Worm (Caenorhabditis elegans) whole organism, L1 larva: Measurements from ENCODE around the gene T04C12.11.

ENCODE experiments used
- C04F5.9 ChIP-seq: sonication (generic microtip); optimal IDR thresholded peaks from 2 replicates; lab custom pipeline; 2016; ENCODE audit warnings: missing genetic modification characterization, missing compliant biosample characterization
- C16A3.4 ChIP-seq: fragments of 150-350 bp; optimal IDR thresholded peaks from 2 replicates; lab custom pipeline; 2014; ENCODE audit warnings: missing biosample characterization, missing genetic modification characterization
- Y116A8C.19 ChIP-seq: sonication (generic microtip); optimal IDR thresholded peaks from 2 replicates; lab custom pipeline; 2016; ENCODE audit warnings: missing compliant biosample characterization, missing genetic modification characterization, borderline replicate concordance
- aly-2 ChIP-seq: fragments of 150-350 bp; optimal IDR thresholded peaks from 2 replicates; lab custom pipeline; 2014; ENCODE audit warnings: missing biosample characterization, missing genetic modification characterization
- blmp-1 ChIP-seq: fragments of 150-350 bp; optimal IDR thresholded peaks from 2 replicates; lab custom pipeline; 2014; ENCODE audit warnings: missing biosample characterization, missing genetic modification characterization
- ceh-63 ChIP-seq: fragments of 200-800 bp; sonication (Bioruptor generic); optimal IDR thresholded peaks from 2 replicates; lab custom pipeline; 2018; ENCODE audit warnings: mild to moderate bottlenecking, missing genetic modification characterization, missing compliant biosample characterization
- ceh-8 ChIP-seq: fragments of 200-800 bp; sonication (Bioruptor generic); optimal IDR thresholded peaks from 2 replicates; lab custom pipeline; 2018; ENCODE audit warnings: mild to moderate bottlenecking, missing genetic modification characterization, moderate library complexity, missing compliant biosample characterization
- ceh-82 ChIP-seq, 3 experiments: fragments of 150-350 bp in 1 of 3; sonication (generic microtip) in 2 of 3; optimal IDR thresholded peaks; 2 replicates each; lab custom pipeline; 2014 to 2017; ENCODE audit warnings: missing biosample characterization in 3 of 3, missing genetic modification characterization in 3 of 3
- ces-1 ChIP-seq: fragments of 150-350 bp; optimal IDR thresholded peaks from 2 replicates; lab custom pipeline; 2014; ENCODE audit warnings: missing biosample characterization, missing genetic modification reagents, missing genetic modification characterization
- dpl-1 ChIP-seq, 3 experiments: fragments of 150-350 bp in 2 of 3; sonication (generic microtip) in 1 of 3; optimal IDR thresholded peaks; 2 replicates each; lab custom pipeline; 2014 to 2017; ENCODE audit warnings: missing biosample characterization in 3 of 3, missing genetic modification characterization in 3 of 3, missing genetic modification reagents in 3 of 3
- dsc-1 ChIP-seq: sonication (generic microtip); optimal IDR thresholded peaks from 2 replicates; lab custom pipeline; 2016; ENCODE audit warnings: mild to moderate bottlenecking, missing genetic modification characterization, missing compliant biosample characterization
- efl-1 ChIP-seq, 4 experiments: fragments of 150-350 bp; optimal IDR thresholded peaks in 3 of 4; peaks in 1 of 4; 1 replicate in 1 of 4; 2 replicates in 3 of 4; lab custom pipeline; 2014; ENCODE audit warnings: missing biosample characterization in 2 of 4, missing genetic modification characterization in 2 of 4, missing genetic modification reagents in 2 of 4
- egl-27 ChIP-seq, 2 experiments: fragments of 150-350 bp in 1 of 2; sonication (generic microtip); optimal IDR thresholded peaks; 3 replicates each; lab custom pipeline; 2017 to 2018; ENCODE audit warnings: missing biosample characterization in 2 of 2, missing genetic modification characterization in 2 of 2, missing genetic modification reagents in 2 of 2
- elt-2 ChIP-seq: sonication (generic microtip); optimal IDR thresholded peaks from 2 replicates; lab custom pipeline; 2016; ENCODE audit warnings: missing genetic modification characterization, mild to moderate bottlenecking, inconsistent platforms, missing compliant biosample characterization, missing genetic modification reagents
- fkh-10 ChIP-seq: sonication (generic microtip); optimal IDR thresholded peaks from 2 replicates; lab custom pipeline; 2017; ENCODE audit warnings: missing biosample characterization, missing genetic modification reagents, missing genetic modification characterization
- fkh-4 ChIP-seq: sonication (generic microtip); optimal IDR thresholded peaks from 2 replicates; lab custom pipeline; 2016; ENCODE audit warnings: missing compliant biosample characterization, missing genetic modification characterization, borderline replicate concordance
- fos-1 ChIP-seq: fragments of 150-350 bp; optimal IDR thresholded peaks from 2 replicates; lab custom pipeline; 2014; ENCODE audit warnings: missing biosample characterization, missing genetic modification characterization
- irx-1 ChIP-seq: sonication (generic microtip); optimal IDR thresholded peaks from 2 replicates; lab custom pipeline; 2016; ENCODE audit warnings: missing genetic modification characterization, missing compliant biosample characterization
- isw-1 ChIP-seq: fragments of 200-800 bp; sonication (Bioruptor generic); IDR thresholded peaks from 2 replicates; pipeline ENCODE4 v1.3.6; 2022; ENCODE audit warnings: missing genetic modification characterization, missing compliant biosample characterization
- jun-1 ChIP-seq: fragments of 150-350 bp; optimal IDR thresholded peaks from 2 replicates; lab custom pipeline; 2014; ENCODE audit warnings: missing biosample characterization, missing genetic modification reagents, missing genetic modification characterization
- lin-13 ChIP-seq: fragments of 150-350 bp; optimal IDR thresholded peaks from 2 replicates; lab custom pipeline; 2014; ENCODE audit warnings: missing biosample characterization, missing genetic modification reagents, missing genetic modification characterization
- lin-14 ChIP-seq: fragments of 200-800 bp; sonication (Bioruptor generic); optimal IDR thresholded peaks from 2 replicates; lab custom pipeline; 2018; ENCODE audit warnings: mild to moderate bottlenecking, missing genetic modification characterization, moderate library complexity, missing compliant biosample characterization
- lin-35 ChIP-seq, 2 experiments: fragments of 150-350 bp; optimal IDR thresholded peaks; 2 replicates each; lab custom pipeline; 2014; ENCODE audit warnings: missing biosample characterization in 2 of 2, missing genetic modification characterization in 2 of 2, missing genetic modification reagents in 2 of 2
- lin-39 ChIP-seq: fragments of 150-350 bp; optimal IDR thresholded peaks from 2 replicates; lab custom pipeline; 2014; ENCODE audit warnings: missing biosample characterization, missing genetic modification reagents, missing genetic modification characterization
- lir-3 ChIP-seq: sonication (generic microtip); optimal IDR thresholded peaks from 2 replicates; lab custom pipeline; 2016; ENCODE audit warnings: mild to moderate bottlenecking, missing genetic modification characterization, moderate library complexity, missing compliant biosample characterization; ENCODE audit not compliant: poor library complexity
- mab-9 ChIP-seq: fragments of 200-800 bp; sonication (Bioruptor generic); IDR thresholded peaks from 2 replicates; pipeline ENCODE4 v1.3.6; 2022; ENCODE audit warnings: missing genetic modification reagents, missing genetic modification characterization, missing compliant biosample characterization
- nhr-11 ChIP-seq: fragments of 150-350 bp; optimal IDR thresholded peaks from 2 replicates; lab custom pipeline; 2014; ENCODE audit warnings: missing biosample characterization, missing genetic modification characterization
- nhr-19 ChIP-seq: fragments of 200-800 bp; sonication (Bioruptor generic); conservative IDR thresholded peaks from 2 replicates; pipeline ENCODE4 v1.3.6; 2022; ENCODE audit warnings: missing genetic modification characterization, missing compliant biosample characterization
- nhr-20 ChIP-seq: sonication (generic microtip); optimal IDR thresholded peaks from 2 replicates; lab custom pipeline; 2016; ENCODE audit warnings: mild to moderate bottlenecking, missing genetic modification characterization, missing compliant biosample characterization
- nhr-47 ChIP-seq: sonication (generic microtip); optimal IDR thresholded peaks from 2 replicates; lab custom pipeline; 2016; ENCODE audit warnings: mild to moderate bottlenecking, missing genetic modification characterization, moderate library complexity, missing compliant biosample characterization
- nhr-76 ChIP-seq: sonication (generic microtip); optimal IDR thresholded peaks from 2 replicates; lab custom pipeline; 2017; ENCODE audit warnings: missing biosample characterization, missing genetic modification characterization
- nhr-77 ChIP-seq: fragments of 150-350 bp; optimal IDR thresholded peaks from 2 replicates; lab custom pipeline; 2014; ENCODE audit warnings: missing biosample characterization, missing genetic modification characterization
- nhr-84 ChIP-seq: sonication (generic microtip); optimal IDR thresholded peaks from 2 replicates; lab custom pipeline; 2017; ENCODE audit warnings: missing biosample characterization, missing genetic modification characterization
- nhr-85 ChIP-seq: sonication (generic microtip); peaks from one replicate; lab custom pipeline; 2016; ENCODE audit warnings: missing genetic modification characterization, inconsistent platforms, missing compliant biosample characterization
- skn-1 ChIP-seq: fragments of 150-350 bp; optimal IDR thresholded peaks from 2 replicates; lab custom pipeline; 2014; ENCODE audit warnings: missing biosample characterization, missing genetic modification characterization
- snpc-4 ChIP-seq: fragments of 150-350 bp; optimal IDR thresholded peaks from 2 replicates; lab custom pipeline; 2014; ENCODE audit warnings: missing biosample characterization, missing genetic modification characterization
- sox-4 ChIP-seq: sonication (generic microtip); optimal IDR thresholded peaks from 2 replicates; lab custom pipeline; 2016; ENCODE audit warnings: missing genetic modification characterization, missing compliant biosample characterization
- tlp-1 ChIP-seq: fragments of 150-350 bp; optimal IDR thresholded peaks from 2 replicates; lab custom pipeline; 2014; ENCODE audit warnings: missing biosample characterization, missing genetic modification characterization
- unc-130 ChIP-seq: fragments of 150-350 bp; optimal IDR thresholded peaks from 2 replicates; lab custom pipeline; 2017; ENCODE audit warnings: missing biosample characterization, missing genetic modification characterization, inconsistent platforms
- unc-62 ChIP-seq: fragments of 150-350 bp; optimal IDR thresholded peaks from 2 replicates; lab custom pipeline; 2014; ENCODE audit warnings: missing biosample characterization, missing genetic modification reagents, missing genetic modification characterization
- xbp-1 ChIP-seq: sonication (generic microtip); optimal IDR thresholded peaks from 2 replicates; lab custom pipeline; 2016; ENCODE audit warnings: missing genetic modification characterization, missing compliant biosample characterization
- ztf-4 ChIP-seq: fragments of 150-350 bp; optimal IDR thresholded peaks from 2 replicates; lab custom pipeline; 2014; ENCODE audit warnings: missing biosample characterization, missing genetic modification characterization

Gene T04C12.11

DNA sequence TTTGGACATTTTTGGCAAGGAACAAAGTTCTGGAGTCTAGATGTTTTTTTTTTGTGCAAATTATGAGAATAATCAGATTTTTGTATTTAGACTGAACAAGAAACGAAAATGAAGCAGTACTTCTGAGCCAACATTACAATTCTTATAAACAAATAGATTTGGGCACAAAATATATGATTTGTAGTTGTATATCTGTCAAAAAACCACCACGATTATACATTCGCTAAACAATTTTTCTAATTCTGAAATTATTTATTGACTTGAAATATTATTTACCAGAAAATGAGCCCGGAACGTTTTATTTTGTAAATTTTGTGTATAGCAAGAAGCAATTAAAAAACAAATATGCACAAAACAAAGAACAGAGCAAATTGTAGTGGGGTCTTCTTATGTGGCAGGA, 11.4 kb upstream of the T04C12.11 start:
- peak; percentile 95 for TF ChIP-seq aly-2 (tag; lab: Kevin White, UChicago)
- TF ChIP-seq nhr-11 (tag; lab: Kevin White, UChicago): peak; percentile 27
- no peak for TF ChIP-seq egl-27 (tag; optimal IDR thresholded peaks at IDR 0.05; lab: Kevin White, UChicago)
- TF ChIP-seq nhr-19 (GFP tag; lab: Robert Waterston, UW): 0 out of 2 replicates have a peak, but pooled peaks have one; percentile 2

DNA sequence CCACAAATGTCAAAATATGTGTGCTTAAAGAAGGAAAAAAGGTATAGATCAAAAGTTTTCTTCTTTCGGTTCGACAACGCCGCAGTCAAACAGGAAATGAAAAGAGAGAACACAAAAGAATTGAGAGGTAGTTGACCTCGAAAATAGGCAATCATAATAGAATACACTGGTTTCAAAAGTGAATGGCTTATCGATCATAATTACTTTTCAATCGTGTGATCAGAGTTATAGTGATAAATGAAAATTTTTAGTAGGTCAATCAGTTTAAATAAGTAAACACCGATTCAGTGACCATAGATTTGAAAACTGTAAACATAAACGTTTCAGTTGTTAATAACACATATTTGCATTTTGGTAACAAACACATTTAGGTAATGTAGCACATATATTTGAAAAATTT, 10.3 kb upstream of the T04C12.11 start:
- TF ChIP-seq nhr-76 (no peak), fkh-10 (GFP tag; lab: Kevin White, UChicago) (no peak), sox-4 (tag; lab: Kevin White, UChicago) (no peak), tlp-1 (tag; lab: Kevin White, UChicago) (no peak), isw-1 (GFP tag; lab: Robert Waterston, UW) (no peak), ztf-4 (tag; lab: Kevin White, UChicago) (no peak), xbp-1 (tag; lab: Kevin White, UChicago) (no peak), lir-3 (no peak), fos-1 (tag; lab: Kevin White, UChicago) (no peak), ceh-63 (GFP tag; lab: Kevin White, UChicago) (no peak), C16A3.4 (tag; lab: Kevin White, UChicago) (peak; percentile 20), lin-14 (GFP tag; lab: Kevin White, UChicago) (peak; percentile 63), C04F5.9 (tag; lab: Kevin White, UChicago) (no peak), lin-39 (tag; lab: Kevin White, UChicago) (no peak), ceh-8 (GFP tag; lab: Kevin White, UChicago) (no peak), lin-13 (GFP tag; lab: Kevin White, UChicago) (no peak), dsc-1 (no peak), efl-1 (optimal IDR thresholded peaks at IDR 0.05; lab: Kevin White, UChicago) (no peak), efl-1 (GFP tag; optimal IDR thresholded peaks at IDR 0.05 in 1 of 2; lab: Kevin White, UChicago) (no peak), blmp-1 (peak; percentile 58), nhr-84 (tag; lab: Kevin White, UChicago) (no peak), Y116A8C.19 (tag; lab: Kevin White, UChicago) (no peak), lin-35 (GFP tag; optimal IDR thresholded peaks at IDR 0.05; lab: Kevin White, UChicago) (peak in 1 of 2 experiments; percentile 18), skn-1 (no peak), elt-2 (peak; percentile 25), nhr-20 (tag; lab: Kevin White, UChicago) (peak; percentile 16), aly-2 (tag; lab: Kevin White, UChicago) (no peak), nhr-77 (tag; lab: Kevin White, UChicago) (no peak), unc-62 (GFP tag; lab: Kevin White, UChicago) (no peak), snpc-4 (tag; lab: Kevin White, UChicago) (no peak), jun-1 (tag; lab: Kevin White, UChicago) (no peak), fkh-4 (tag; lab: Kevin White, UChicago) (no peak), irx-1 (tag; lab: Kevin White, UChicago) (no peak), egl-27 (tag; optimal IDR thresholded peaks at IDR 0.05; lab: Kevin White, UChicago) (no peak), nhr-47 (tag; lab: Kevin White, UChicago) (no peak), unc-130 (tag; lab: Kevin White, UChicago) (no peak), mab-9 (GFP tag; lab: Robert Waterston, UW) (no peak), ceh-82 (tag; optimal IDR thresholded peaks at IDR 0.05; lab: Kevin White, UChicago) (no peak), ces-1 (GFP tag; lab: Kevin White, UChicago) (no peak), dpl-1 (GFP tag; optimal IDR thresholded peaks at IDR 0.05; lab: Kevin White, UChicago) (no peak), nhr-85 (tag; lab: Kevin White, UChicago) (peak; percentile 73)
- TF ChIP-seq, all 84 proteins: peak for 7
